Fruit fly (Drosophila melanogaster): ENCODE results near the gene Nepl19.

Gene Nepl19

dm6 chr3R:28880066-28880842 is at the start of gene Nepl19, which contains the start of gene Nepl20 (continued):
- TF ChIP-seq Ravus (GFP tag; IDR thresholded peaks at IDR 0.05), result peak; percentile 34; the same call in 1 of the 2 replicates
- peak; percentile 76 for TF ChIP-seq CG1233 (GFP tag; optimal IDR thresholded peaks at IDR 0.05)
- TF ChIP-seq CG5180 (GFP tag; optimal IDR thresholded peaks at IDR 0.05), result peak; percentile 54
- TF ChIP-seq Camta (GFP tag; optimal IDR thresholded peaks at IDR 0.05), result peak; percentile 40
- peak; percentile 71 for TF ChIP-seq CG14667 (GFP tag; IDR thresholded peaks at IDR 0.05)
- no peak for TF ChIP-seq CG10431 (GFP tag; optimal IDR thresholded peaks at IDR 0.05)
- TF ChIP-seq CG11456 (GFP tag; IDR thresholded peaks at IDR 0.05), result peak; percentile 87
- peak; percentile 81 for TF ChIP-seq CG30403 (GFP tag; optimal IDR thresholded peaks at IDR 0.05)
- TF ChIP-seq pnt (GFP tag; optimal IDR thresholded peaks at IDR 0.05), result peak; percentile 29
- no peak for TF ChIP-seq CG10321 (GFP tag; IDR thresholded peaks at IDR 0.05)
- TF ChIP-seq HmgZ (tag; optimal IDR thresholded peaks at IDR 0.05), result peak; percentile 70
- TF ChIP-seq tap (tag; optimal IDR thresholded peaks at IDR 0.05), result peak; percentile 67
- peak; percentile 89 for TF ChIP-seq CG2678 (tag; optimal IDR thresholded peaks at IDR 0.05)
- TF ChIP-seq so (GFP tag; IDR thresholded peaks at IDR 0.05), result peak; percentile 68; the same call in 1 of the 3 replicates
- no peak; the same call in 1 of the 2 replicates for TF ChIP-seq Lim3 (GFP tag; IDR thresholded peaks at IDR 0.05)
- TF ChIP-seq az2 (GFP tag; optimal IDR thresholded peaks at IDR 0.05), result peak; percentile 75
- peak; percentile 87 for TF ChIP-seq Fer1 (GFP tag; optimal IDR thresholded peaks at IDR 0.05)
- peak; percentile 78 for TF ChIP-seq CG17328 (GFP tag; IDR thresholded peaks at IDR 0.05)
- no peak for TF ChIP-seq CG4282 (GFP tag; optimal IDR thresholded peaks at IDR 0.05)
- peak; percentile 50 for TF ChIP-seq gt (GFP tag; IDR thresholded peaks at IDR 0.05)
- peak; percentile 86; the same call in 2 of the 3 replicates for TF ChIP-seq CG11695 (GFP tag; IDR thresholded peaks at IDR 0.05)
- TF ChIP-seq Chrac-16 (GFP tag; optimal IDR thresholded peaks at IDR 0.05), result peak; percentile 71
- TF ChIP-seq CG15514 (GFP tag; optimal IDR thresholded peaks at IDR 0.05), result peak; percentile 71
- TF ChIP-seq CG3281 (GFP tag; optimal IDR thresholded peaks at IDR 0.05), result peak; percentile 79
- TF ChIP-seq Dref (GFP tag; IDR thresholded peaks at IDR 0.05), result no peak
- no peak for TF ChIP-seq luna (GFP tag; optimal IDR thresholded peaks at IDR 0.05)
- TF ChIP-seq CTCF (GFP tag; optimal IDR thresholded peaks at IDR 0.05), result no peak
- peak; percentile 71 for TF ChIP-seq CG11247 (GFP tag; IDR thresholded peaks at IDR 0.05)
- peak; percentile 16 for TF ChIP-seq CG4328 (GFP tag; optimal IDR thresholded peaks at IDR 0.05)
- peak; percentile 80 for TF ChIP-seq org-1 (GFP tag; optimal IDR thresholded peaks at IDR 0.05)
- no peak for TF ChIP-seq CG14965 (GFP tag; optimal IDR thresholded peaks at IDR 0.05; ENCODE audit: borderline replicate concordance)
- no peak for TF ChIP-seq pros (GFP tag; optimal IDR thresholded peaks at IDR 0.05)
- TF ChIP-seq chm (GFP tag; IDR thresholded peaks at IDR 0.05), result peak; percentile 83
- TF ChIP-seq CG3995 (GFP tag; optimal IDR thresholded peaks at IDR 0.05), result peak; percentile 33
- TF ChIP-seq CG17186 (GFP tag; optimal IDR thresholded peaks at IDR 0.05), result no peak
- peak; percentile 83 for TF ChIP-seq tgo (GFP tag; IDR thresholded peaks at IDR 0.05)
- TF ChIP-seq CG10654 (GFP tag; optimal IDR thresholded peaks at IDR 0.05), result peak; percentile 68
- no peak for TF ChIP-seq CHES-1-like (GFP tag; optimal IDR thresholded peaks at IDR 0.05)
- no peak for TF ChIP-seq sna (GFP tag; IDR thresholded peaks at IDR 0.05; ENCODE audit: partially characterized antibody)
- TF ChIP-seq CG2129 (GFP tag; IDR thresholded peaks at IDR 0.05; ENCODE audit: partially characterized antibody), result no peak
- TF ChIP-seq HLH4C (GFP tag; IDR thresholded peaks at IDR 0.05; ENCODE audit: partially characterized antibody), result no peak
- no peak for TF ChIP-seq maf-S (GFP tag; optimal IDR thresholded peaks at IDR 0.05)
- TF ChIP-seq CG11696 (GFP tag; IDR thresholded peaks at IDR 0.05), result peak; percentile 59; the same call in 1 of the 2 replicates
- TF ChIP-seq CG1602 (GFP tag; optimal IDR thresholded peaks at IDR 0.05), result peak; percentile 56
- TF ChIP-seq Doc2 (GFP tag; IDR thresholded peaks at IDR 0.05), result peak; percentile 44; the same call in 1 of the 2 replicates
- TF ChIP-seq CG9876 (GFP tag; optimal IDR thresholded peaks at IDR 0.05), result no peak
- peak; percentile 77 for TF ChIP-seq otp (GFP tag; IDR thresholded peaks at IDR 0.05)
- TF ChIP-seq CG18476 (GFP tag; optimal IDR thresholded peaks at IDR 0.05), result peak; percentile 73
- TF ChIP-seq insv (GFP tag; optimal IDR thresholded peaks at IDR 0.05), result no peak
- no peak for TF ChIP-seq Doc3 (GFP tag; IDR thresholded peaks at IDR 0.05; ENCODE audit: partially characterized antibody)

All from whole organism, embryonic.